Fruit fly (Drosophila melanogaster) S2 (cell line): ENCODE measurements around the gene AIF.

Experiments
- CG8478 ChIP-seq: fragments of >200 bp; optimal IDR thresholded peaks from 2 replicates; lab custom pipeline; 2018
- CTCF ChIP-seq, 2 experiments: fragments of >200 bp; optimal IDR thresholded peaks; 2 replicates each; lab custom pipeline; 2018

DNA sequence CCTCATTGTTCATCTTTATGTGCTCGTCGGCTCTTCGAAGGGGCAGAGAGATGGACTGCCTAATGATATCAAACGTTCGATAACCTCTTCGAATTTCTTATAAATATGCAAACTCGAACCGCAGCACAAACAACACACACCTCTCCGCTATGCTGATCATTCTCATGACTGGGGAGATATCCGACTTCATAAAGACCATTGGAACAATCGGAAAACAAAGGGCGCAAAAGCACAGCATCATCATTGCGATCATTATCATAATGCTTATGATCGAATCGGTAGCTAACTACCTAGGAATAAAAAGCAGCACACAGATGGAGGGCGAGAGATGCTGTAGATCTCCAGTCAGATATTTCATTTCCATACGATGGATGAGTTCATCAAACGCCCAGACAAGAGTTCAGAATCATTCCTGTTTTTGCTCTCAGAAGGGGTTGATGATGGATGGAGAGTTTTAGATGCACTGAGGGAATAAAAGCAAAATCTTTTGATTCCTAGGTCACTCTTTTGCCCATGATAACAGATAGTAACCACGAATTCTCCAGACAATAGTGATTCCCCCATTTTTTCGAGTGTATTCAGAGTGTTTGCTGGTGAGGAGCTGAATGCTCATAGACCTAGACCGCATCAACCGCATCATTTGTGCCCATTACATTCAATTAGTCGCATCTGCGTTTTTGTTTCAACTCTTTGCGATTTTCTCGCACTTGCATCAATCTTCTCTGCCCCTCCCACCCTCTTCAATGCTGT, 15.6 kb downstream of the AIF start:
- TF ChIP-seq CTCF (optimal IDR thresholded peaks at IDR 0.05; lab: Kevin White, UChicago) (no peak), CG8478 (lab: Kevin White, UChicago) (no peak)
